Worm (Caenorhabditis elegans) whole organism, early embryonic: Measurements from ENCODE around the gene exc-15.
A peak's percentile ranks its signal among the peaks of the same experiment; 100 is the strongest.

Experiments used
- ceh-36 ChIP-seq: sonication (generic microtip); optimal IDR thresholded peaks from 2 replicates; lab custom pipeline; 2016; ENCODE audit warnings: missing genetic modification characterization, inconsistent platforms, missing compliant biosample characterization
- hmbx-1 ChIP-seq: sonication (generic microtip); optimal IDR thresholded peaks from 2 replicates; lab custom pipeline; 2016; ENCODE audit warnings: mild to moderate bottlenecking, missing genetic modification characterization, missing compliant biosample characterization
- pes-1 ChIP-seq: fragments of 200-800 bp; sonication (Bioruptor generic); IDR thresholded peaks from 2 replicates; pipeline ENCODE4 v1.3.6; 2022; ENCODE audit warnings: missing genetic modification reagents, missing genetic modification characterization, missing compliant biosample characterization

The exc-15 gene

ce11 chrV:4535736-4536135 is 52.5 kb downstream of the exc-15 start:
- peak; percentile 12 for TF ChIP-seq ceh-36 (tag; lab: Kevin White, UChicago)
- no peak for TF ChIP-seq hmbx-1 (tag; lab: Kevin White, UChicago)
- peak; percentile 43; the same call in 1 of the 2 replicates for TF ChIP-seq pes-1 (GFP tag; lab: Robert Waterston, UW)
